Fruit fly (Drosophila melanogaster) whole organism: ENCODE data around the gene CG7806.

Experiments used
- CG8478 ChIP-seq: fragments of >200 bp; optimal IDR thresholded peaks from 2 replicates; lab custom pipeline; 2018; ENCODE audit warnings: inconsistent platforms
- Dll ChIP-seq: fragments of >200 bp; optimal IDR thresholded peaks from 2 replicates; lab custom pipeline; 2017
- EcR ChIP-seq, 2 experiments: fragments of >200 bp; optimal IDR thresholded peaks; 2 replicates each; lab custom pipeline; 2017; ENCODE audit warnings: missing biosample characterization in 2 of 2, missing genetic modification characterization in 2 of 2, missing genetic modification reagents in 2 of 2
- pan ChIP-seq: fragments of >200 bp; optimal IDR thresholded peaks from 2 replicates; lab custom pipeline; 2017
- psq ChIP-seq: fragments of >200 bp; optimal IDR thresholded peaks from 2 replicates; lab custom pipeline; 2017
- usp ChIP-seq: fragments of >200 bp; optimal IDR thresholded peaks from 2 replicates; lab custom pipeline; 2017; ENCODE audit warnings: missing biosample characterization, missing genetic modification characterization, mixed read lengths

The CG7806 gene

dm6 chr2L:8311091-8311490, at the start of gene CG7806, which contains the start of gene CG7810:
Gene CG7806 (plus strand): TSS chr2L:8311399.
Gene CG7810 (minus strand): TSS chr2L:8311195.
- TF ChIP-seq psq (lab: Kevin White, UChicago), result no peak
- no peak for TF ChIP-seq usp (GFP tag; lab: Kevin White, UChicago)
- no peak for TF ChIP-seq pan (lab: Kevin White, UChicago)
- no peak for TF ChIP-seq EcR (GFP tag; optimal IDR thresholded peaks at IDR 0.05; lab: Kevin White, UChicago)
- TF ChIP-seq CG8478 (lab: Kevin White, UChicago), result no peak
- TF ChIP-seq Dll, result no peak

DNA sequence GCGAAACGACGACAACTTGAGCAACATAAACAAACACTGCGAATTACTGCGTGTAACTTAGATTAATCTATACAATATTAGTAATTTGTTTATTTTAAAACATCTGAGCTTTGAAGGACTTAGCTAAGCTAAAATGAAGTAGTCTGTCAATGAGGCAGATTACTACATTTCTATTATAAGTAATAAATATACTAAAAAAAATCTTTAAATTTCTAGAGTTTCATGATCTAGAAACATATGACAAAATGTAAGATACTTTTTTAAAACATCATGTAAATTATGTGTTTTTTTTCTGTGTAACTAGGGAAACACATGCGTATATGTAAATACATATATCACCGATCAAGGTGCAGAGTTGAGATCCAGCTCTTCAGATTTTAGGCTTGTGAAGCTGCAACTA, 45.1 kb upstream of the CG7806 start:
- TF ChIP-seq CG8478 (lab: Kevin White, UChicago), result no peak
- TF ChIP-seq EcR (GFP tag; optimal IDR thresholded peaks at IDR 0.05; lab: Kevin White, UChicago), result no peak
- no peak for TF ChIP-seq usp (GFP tag; lab: Kevin White, UChicago)
- TF ChIP-seq pan (lab: Kevin White, UChicago), result no peak
- TF ChIP-seq Dll, result no peak
- TF ChIP-seq psq (lab: Kevin White, UChicago), result no peak

dm6 chr2L:8266670-8267435, 44.3 kb upstream of the CG7806 start:
- TF ChIP-seq pan (lab: Kevin White, UChicago) (no peak), CG8478 (lab: Kevin White, UChicago) (no peak), Dll (no peak), EcR (GFP tag; optimal IDR thresholded peaks at IDR 0.05; lab: Kevin White, UChicago) (no peak), psq (lab: Kevin White, UChicago) (no peak), usp (GFP tag; lab: Kevin White, UChicago) (no peak)

DNA sequence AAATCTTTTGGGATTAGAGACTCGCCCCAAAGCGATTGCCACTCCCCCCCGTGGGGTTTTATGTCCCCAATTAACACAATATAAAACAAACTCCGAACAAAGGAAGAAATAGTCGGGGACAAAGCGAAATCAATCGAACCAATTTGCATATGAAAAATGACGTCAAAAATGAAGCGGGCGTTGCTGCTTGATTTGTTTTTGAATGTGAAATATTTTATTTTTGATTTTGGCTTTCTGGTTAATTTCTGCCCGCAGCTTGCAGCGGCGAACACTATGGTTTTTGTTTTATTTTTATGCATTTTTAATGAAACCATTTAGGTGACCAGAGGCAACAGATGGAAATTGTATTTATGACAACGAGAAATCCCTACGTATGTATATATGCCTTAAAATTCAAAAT, 42.5 kb upstream of the CG7806 start:
- no peak for TF ChIP-seq psq (lab: Kevin White, UChicago)
- no peak for TF ChIP-seq Dll
- TF ChIP-seq CG8478 (lab: Kevin White, UChicago), result no peak
- no peak for TF ChIP-seq EcR (GFP tag; optimal IDR thresholded peaks at IDR 0.05; lab: Kevin White, UChicago)
- TF ChIP-seq usp (GFP tag; lab: Kevin White, UChicago), result no peak
- TF ChIP-seq pan (lab: Kevin White, UChicago), result no peak

DNA sequence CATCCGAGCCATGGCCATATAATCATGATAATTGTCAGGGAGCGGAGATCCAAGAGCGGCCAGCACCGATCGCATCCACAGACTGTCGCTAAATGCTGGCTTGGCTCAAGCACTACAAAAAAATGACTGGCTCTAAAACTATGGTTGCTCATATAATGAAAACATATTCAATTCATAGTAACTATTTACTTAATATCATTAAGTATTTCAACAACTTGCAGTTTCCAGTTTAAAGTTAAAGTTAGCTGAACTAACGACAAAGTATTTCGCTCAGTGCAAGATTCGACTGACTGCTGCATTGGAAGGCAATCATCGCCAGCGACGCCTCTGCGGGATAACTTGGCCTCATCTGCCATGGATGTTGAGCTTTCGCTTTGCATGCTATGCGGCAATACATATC, 40.3 kb upstream of the CG7806 start:
- no peak for TF ChIP-seq CG8478 (lab: Kevin White, UChicago)
- no peak for TF ChIP-seq psq (lab: Kevin White, UChicago)
- TF ChIP-seq usp (GFP tag; lab: Kevin White, UChicago), result no peak
- TF ChIP-seq EcR (GFP tag; optimal IDR thresholded peaks at IDR 0.05; lab: Kevin White, UChicago), result no peak
- TF ChIP-seq Dll, result no peak
- TF ChIP-seq pan (lab: Kevin White, UChicago), result no peak

DNA sequence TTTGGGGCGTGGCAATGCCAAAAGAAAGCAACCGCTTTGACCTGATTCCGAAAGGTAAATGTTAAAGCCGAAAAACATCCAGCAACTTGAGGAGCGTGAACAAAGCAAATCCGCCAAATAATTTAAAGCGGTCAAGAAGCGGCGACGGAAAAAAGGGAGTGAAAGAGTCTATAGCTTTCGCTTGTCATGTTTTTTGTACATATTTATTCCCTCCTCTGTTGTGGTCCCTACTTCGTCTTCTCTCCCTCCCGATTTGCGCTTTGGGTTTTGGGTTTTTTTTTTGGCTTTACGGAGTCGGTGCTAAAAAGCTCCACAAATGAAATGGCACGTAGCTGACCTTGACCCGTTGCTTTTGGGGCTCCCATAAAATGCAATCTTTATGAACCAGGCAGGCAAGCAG, 37.1 kb upstream of the CG7806 start:
- TF ChIP-seq CG8478 (lab: Kevin White, UChicago) (no peak), EcR (GFP tag; optimal IDR thresholded peaks at IDR 0.05; lab: Kevin White, UChicago) (no peak), usp (GFP tag; lab: Kevin White, UChicago) (no peak), Dll (no peak), psq (lab: Kevin White, UChicago) (no peak), pan (lab: Kevin White, UChicago) (no peak)

dm6 chr2L:8274958-8275584, 36.1 kb upstream of the CG7806 start:
- no peak for TF ChIP-seq Dll
- no peak for TF ChIP-seq EcR (GFP tag; optimal IDR thresholded peaks at IDR 0.05; lab: Kevin White, UChicago)
- TF ChIP-seq CG8478 (lab: Kevin White, UChicago), result no peak
- TF ChIP-seq pan (lab: Kevin White, UChicago), result no peak
- TF ChIP-seq usp (GFP tag; lab: Kevin White, UChicago), result no peak
- TF ChIP-seq psq (lab: Kevin White, UChicago), result no peak

DNA sequence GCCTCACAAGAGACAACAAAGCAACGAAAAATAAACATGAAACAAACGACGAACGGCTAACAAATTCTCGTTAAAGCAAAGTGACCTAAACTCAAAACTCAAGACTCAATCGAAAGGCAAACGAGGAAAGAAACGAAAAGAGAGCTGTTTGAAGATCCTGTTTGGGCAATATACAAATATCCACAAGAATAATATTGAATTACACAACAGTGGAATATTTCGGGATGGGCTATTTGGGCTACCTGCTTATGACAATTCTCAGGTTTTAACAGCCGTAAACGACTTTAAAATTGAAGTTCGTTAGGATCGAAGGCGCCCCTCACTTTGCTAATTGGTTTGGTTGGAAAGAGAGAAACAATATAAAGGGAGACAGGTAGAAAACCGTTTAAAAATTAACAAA, 34.9 kb upstream of the CG7806 start:
- no peak for TF ChIP-seq EcR (GFP tag; optimal IDR thresholded peaks at IDR 0.05; lab: Kevin White, UChicago)
- TF ChIP-seq CG8478 (lab: Kevin White, UChicago), result no peak
- no peak for TF ChIP-seq Dll
- no peak for TF ChIP-seq usp (GFP tag; lab: Kevin White, UChicago)
- TF ChIP-seq pan (lab: Kevin White, UChicago), result no peak
- no peak for TF ChIP-seq psq (lab: Kevin White, UChicago)

- TF ChIP-seq pan (lab: Kevin White, UChicago), result no peak
- no peak for TF ChIP-seq usp (GFP tag; lab: Kevin White, UChicago)
- no peak for TF ChIP-seq EcR (GFP tag; optimal IDR thresholded peaks at IDR 0.05; lab: Kevin White, UChicago)
- TF ChIP-seq CG8478 (lab: Kevin White, UChicago), result no peak
Observed at dm6 chr2L:8276880-8277279, 34.3 kb upstream of the CG7806 start.

- TF ChIP-seq usp (GFP tag; lab: Kevin White, UChicago) (no peak), Dll (no peak), psq (lab: Kevin White, UChicago) (no peak), pan (lab: Kevin White, UChicago) (no peak), CG8478 (lab: Kevin White, UChicago) (no peak), EcR (GFP tag; optimal IDR thresholded peaks at IDR 0.05; lab: Kevin White, UChicago) (no peak)
Observed at dm6 chr2L:8277561-8278201, 33.5 kb upstream of the CG7806 start.

DNA sequence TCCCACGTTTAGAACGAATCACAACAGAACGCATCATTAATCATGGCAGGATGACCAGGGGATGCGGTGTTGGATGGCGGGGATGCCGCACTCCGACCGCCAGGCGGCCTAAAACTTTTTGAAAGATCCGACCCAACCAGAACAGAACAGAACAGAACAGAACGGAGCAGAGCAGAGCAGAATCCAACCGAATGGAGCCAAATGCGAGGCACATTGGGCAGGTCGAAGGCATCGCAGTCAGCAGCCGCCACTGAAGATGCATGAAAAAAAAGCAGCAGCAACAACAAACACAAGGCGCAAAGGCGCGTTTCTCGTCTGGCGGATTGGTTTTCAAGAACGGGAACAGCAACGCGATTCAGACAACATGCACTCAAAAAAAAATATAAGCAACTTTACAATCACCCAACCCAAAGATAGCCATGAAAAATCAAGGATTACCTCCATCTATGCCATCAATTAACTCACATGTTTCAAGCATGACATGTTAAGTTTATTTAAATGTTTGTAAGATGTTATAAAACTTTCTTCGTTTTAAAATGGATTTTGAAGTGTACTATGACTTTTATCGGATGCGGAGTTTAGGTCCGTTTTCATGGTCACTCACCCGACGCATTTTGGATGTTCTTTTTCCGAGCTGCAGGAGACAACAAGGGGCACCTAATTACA, 31.7 kb upstream of the CG7806 start:
- TF ChIP-seq EcR (GFP tag; optimal IDR thresholded peaks at IDR 0.05; lab: Kevin White, UChicago) (peak in 1 of 2 experiments; percentile 47), pan (lab: Kevin White, UChicago) (no peak)
